Worm (Caenorhabditis elegans) whole organism, L4 larva: Measurements from ENCODE around the gene ech-9.

Experiments
- ZK337.2 ChIP-seq: fragments of 200-800 bp; sonication (Bioruptor generic); IDR thresholded peaks from 2 replicates; pipeline ENCODE4 v1.3.6; 2022; ENCODE audit warnings: missing genetic modification reagents, missing genetic modification characterization, missing compliant biosample characterization
- daf-12 ChIP-seq: fragments of 150-350 bp; optimal IDR thresholded peaks from 2 replicates; lab custom pipeline; 2014; ENCODE audit warnings: missing biosample characterization, missing genetic modification reagents, missing genetic modification characterization
- dpl-1 ChIP-seq: fragments of 150-350 bp; optimal IDR thresholded peaks from 2 replicates; lab custom pipeline; 2014; ENCODE audit warnings: missing biosample characterization, missing genetic modification reagents, missing genetic modification characterization
- mdt-29 ChIP-seq: fragments of 200-800 bp; sonication (Bioruptor generic); IDR thresholded peaks from 2 replicates; pipeline ENCODE4 v1.3.6; 2022; ENCODE audit warnings: missing genetic modification reagents, missing genetic modification characterization, missing compliant biosample characterization
- zip-11 ChIP-seq: fragments of 200-800 bp; sonication (Bioruptor generic); IDR thresholded peaks from 2 replicates; pipeline ENCODE4 v1.3.6; 2022; ENCODE audit warnings: missing genetic modification characterization, missing compliant biosample characterization

ce11 chrIV:10252886-10253639 lies 17.9 kb upstream of the ech-9 start:
- TF ChIP-seq mdt-29 (GFP tag; lab: Robert Waterston, UW) (no peak), ZK337.2 (GFP tag; lab: Robert Waterston, UW) (no peak), dpl-1 (no peak), zip-11 (GFP tag; lab: Robert Waterston, UW) (no peak), daf-12 (tag; lab: Kevin White, UChicago) (no peak)
